Worm (Caenorhabditis elegans) whole organism, dauer: ENCODE data around the gene C05B5.4.

ENCODE experiments used
- unc-62 ChIP-seq: sonication (generic microtip); optimal IDR thresholded peaks from 2 replicates; lab custom pipeline; 2017; ENCODE audit warnings: missing biosample characterization, missing genetic modification reagents, missing genetic modification characterization

C05B5.4 gene

ce11 chrIII:9993535-9993934 is at the start of gene C05B5.4:
C05B5.4 (plus strand) TSS chrIII:9993885.
- no peak for TF ChIP-seq unc-62 (GFP tag; lab: Kevin White, UChicago)

- no peak for TF ChIP-seq unc-62 (GFP tag; lab: Kevin White, UChicago)
These were observed 49.0 kb upstream of the C05B5.4 start, which contains the start of gene gln-2 for ce11 chrIII:9944723-9945122. gln-2 (minus strand) TSS chrIII:9944823.

ce11 chrIII:9946806-9947419 is 46.8 kb upstream of the C05B5.4 start, which contains the start of gene K03H1.7:
K03H1.7 (plus strand) TSS chrIII:9947405.
- TF ChIP-seq unc-62 (GFP tag; lab: Kevin White, UChicago): no peak

- no peak for TF ChIP-seq unc-62 (GFP tag; lab: Kevin White, UChicago)
These were observed 43.4 kb upstream of the C05B5.4 start, which contains the start of gene K03H1.13 for ce11 chrIII:9950244-9950643. K03H1.13 (minus strand) TSS chrIII:9950344.

- TF ChIP-seq unc-62 (GFP tag; lab: Kevin White, UChicago): no peak
These were observed 41.8 kb upstream of the C05B5.4 start, which contains the start of gene K03H1.11 for ce11 chrIII:9951864-9952263. K03H1.11 (minus strand) TSS chrIII:9951964.

ce11 chrIII:9956123-9956522 is 37.6 kb upstream of the C05B5.4 start, which contains the start of gene mog-1:
mog-1 (minus strand) TSS chrIII:9956215.
- TF ChIP-seq unc-62 (GFP tag; lab: Kevin White, UChicago): no peak

DNA sequence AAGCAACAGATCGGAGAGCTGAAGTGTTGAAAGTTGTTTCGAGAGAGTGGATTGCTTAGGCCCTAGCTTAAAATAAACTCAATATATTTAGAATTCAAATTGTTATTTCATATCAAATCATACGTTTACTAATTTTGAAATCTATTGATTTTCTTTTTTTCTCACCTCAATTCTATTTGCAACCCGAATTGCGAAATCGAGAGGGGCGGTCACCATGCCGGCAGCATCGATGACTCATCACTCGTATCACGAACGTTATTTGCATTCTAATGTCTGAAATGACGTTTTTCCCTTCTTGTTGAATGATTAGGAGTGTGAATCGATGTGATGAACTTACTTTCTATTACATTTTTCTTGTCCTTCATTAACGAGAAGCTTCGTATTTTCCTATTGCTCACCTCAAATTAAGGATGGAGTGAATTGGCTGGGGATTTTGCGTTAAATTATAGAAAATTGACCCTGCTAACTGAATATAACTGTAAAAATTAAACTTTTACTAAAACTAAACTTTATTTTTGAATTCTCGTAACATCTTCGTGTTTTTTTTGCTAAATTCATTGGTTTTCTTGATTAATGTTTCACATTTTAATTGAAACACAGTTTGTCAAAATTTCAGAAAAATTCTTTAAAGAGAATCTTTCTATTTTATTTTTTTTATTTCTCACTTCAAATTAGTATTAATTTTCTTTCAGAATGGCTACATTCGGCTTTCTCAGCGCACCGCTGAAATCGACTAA is 36.9 kb upstream of the C05B5.4 start, which contains the start of gene alx-1:
Gene alx-1, plus strand, starts transcription at position 687 of the 737 bp plus-strand sequence.
- no peak for TF ChIP-seq unc-62 (GFP tag; lab: Kevin White, UChicago)

ce11 chrIII:9963447-9963846 is 30.2 kb upstream of the C05B5.4 start:
- no peak for TF ChIP-seq unc-62 (GFP tag; lab: Kevin White, UChicago)

DNA sequence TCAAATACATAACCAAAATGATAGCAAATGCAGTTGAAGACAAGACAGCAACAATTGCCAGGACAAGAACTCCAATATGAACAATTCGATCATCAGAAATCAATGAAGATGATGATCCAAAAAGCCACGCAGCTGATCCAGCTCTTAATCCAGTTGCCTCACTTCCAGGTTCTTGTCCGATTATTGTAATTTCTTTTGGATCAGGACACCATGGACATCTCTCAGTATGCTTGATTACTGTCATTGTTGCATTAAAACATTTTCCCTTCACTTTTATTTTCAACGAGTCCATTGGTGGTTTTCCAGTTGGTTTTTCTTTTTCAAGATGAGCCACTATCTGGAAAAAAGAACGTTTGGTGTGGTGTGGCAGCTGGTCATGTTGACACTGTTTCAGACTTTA is 29.3 kb upstream of the C05B5.4 start:
- TF ChIP-seq unc-62 (GFP tag; lab: Kevin White, UChicago): no peak

DNA sequence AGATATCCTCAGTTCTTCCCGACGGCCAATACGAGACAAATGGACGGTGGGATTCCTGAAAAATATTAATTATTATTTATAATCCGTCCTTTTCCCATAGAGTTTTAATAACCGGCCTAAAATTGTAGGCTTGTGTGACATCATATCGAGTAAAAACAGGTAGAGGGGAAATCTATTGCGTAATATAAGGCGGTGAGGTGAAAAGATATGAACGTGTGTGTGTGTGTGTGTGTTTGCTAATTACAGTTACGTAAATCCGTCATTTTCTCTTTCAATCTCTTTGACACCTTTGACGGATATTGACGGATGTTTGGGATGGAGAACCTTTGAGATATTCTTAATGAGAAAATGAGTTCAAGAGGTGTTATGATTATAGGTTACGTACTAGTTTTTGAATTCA is 28.2 kb upstream of the C05B5.4 start:
- no peak for TF ChIP-seq unc-62 (GFP tag; lab: Kevin White, UChicago)

DNA sequence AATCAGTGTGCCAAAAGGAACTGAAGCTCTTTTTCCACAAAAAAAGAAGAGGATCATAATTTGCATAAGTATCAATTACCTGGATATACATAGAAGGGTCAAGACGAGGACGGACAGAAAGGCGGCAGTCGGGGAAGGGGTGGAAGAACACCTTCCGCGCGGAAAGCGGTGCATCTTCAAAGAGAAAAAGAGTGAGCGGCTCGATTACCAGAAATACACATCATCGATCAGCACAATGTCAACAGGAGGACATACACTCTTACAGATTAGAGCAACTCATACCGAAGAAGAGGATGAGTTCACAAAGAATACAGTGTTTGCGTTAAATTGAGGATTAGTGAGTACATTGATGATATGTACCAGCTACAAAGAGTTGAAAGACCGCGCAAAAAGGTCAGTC is 24.3 kb upstream of the C05B5.4 start:
- TF ChIP-seq unc-62 (GFP tag; lab: Kevin White, UChicago): no peak

DNA sequence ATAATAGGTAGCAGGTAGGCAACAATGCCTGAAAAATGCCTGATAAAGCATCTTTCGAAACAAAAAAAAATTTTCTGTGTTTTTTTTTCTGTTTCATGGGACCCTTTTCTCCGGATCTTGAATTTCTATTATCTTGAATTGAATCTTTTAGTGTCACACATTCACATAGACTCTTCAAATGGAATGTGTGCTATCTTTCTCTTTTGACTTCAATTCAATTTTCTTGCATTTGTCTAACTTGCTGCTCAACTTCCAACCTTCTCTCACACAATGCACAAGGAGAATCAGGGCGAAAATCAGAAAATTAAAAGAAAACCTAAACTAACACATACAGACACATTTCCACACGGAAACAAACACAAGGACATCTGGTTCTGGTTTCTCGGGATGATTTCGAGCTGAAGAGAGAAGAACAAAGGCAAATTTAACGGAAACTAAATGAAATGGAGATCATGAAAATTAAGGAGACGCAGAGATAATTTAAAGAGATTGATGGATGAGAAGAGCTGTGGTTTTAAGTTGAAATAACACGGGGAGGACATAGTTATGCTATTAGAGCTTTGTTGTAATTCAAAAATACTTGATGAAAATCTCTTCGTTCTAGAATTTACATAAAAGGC is 21.4 kb upstream of the C05B5.4 start:
- no peak for TF ChIP-seq unc-62 (GFP tag; lab: Kevin White, UChicago)

ce11 chrIII:9973765-9974164 is 19.9 kb upstream of the C05B5.4 start, which contains the start of gene R10E12.2:
R10E12.2 (minus strand) TSS chrIII:9973865.
- no peak for TF ChIP-seq unc-62 (GFP tag; lab: Kevin White, UChicago)

ce11 chrIII:9982119-9982642 is 11.5 kb upstream of the C05B5.4 start:
- no peak for TF ChIP-seq unc-62 (GFP tag; lab: Kevin White, UChicago)

DNA sequence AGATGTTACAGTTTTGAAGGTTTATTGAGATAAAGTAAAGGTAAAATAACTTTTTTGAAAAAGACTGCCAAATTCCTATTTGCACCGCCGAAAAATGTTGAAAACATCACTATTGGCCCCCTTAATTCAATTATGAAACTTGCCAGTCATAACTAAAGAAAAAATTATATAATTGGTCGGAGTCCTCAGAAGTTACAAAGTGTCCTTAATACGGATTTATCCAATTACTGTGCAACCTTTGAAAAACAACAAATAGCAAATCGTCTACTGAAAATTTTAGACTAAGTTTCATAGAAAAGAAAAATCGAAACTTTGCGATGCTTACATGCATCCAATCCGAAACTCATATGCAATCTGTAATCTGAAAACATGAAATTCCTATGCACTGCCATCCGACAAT is 9.1 kb upstream of the C05B5.4 start:
- no peak for TF ChIP-seq unc-62 (GFP tag; lab: Kevin White, UChicago)

ce11 chrIII:9985542-9985941 is 8.1 kb upstream of the C05B5.4 start:
- no peak for TF ChIP-seq unc-62 (GFP tag; lab: Kevin White, UChicago)
